Fruit fly (Drosophila melanogaster) whole organism, embryonic: Measurements from ENCODE around the gene SecCl.

ENCODE experiments used
- Awh ChIP-seq: fragments of 200-800 bp; sonication (Bioruptor generic); IDR thresholded peaks from 2 replicates; pipeline ENCODE4, ENCODE4 v1.3.6; 2022; ENCODE audit warnings: missing biosample characterization, missing genetic modification characterization
- B-H2 ChIP-seq: fragments of 200-800 bp; sonication (Bioruptor generic); optimal IDR thresholded peaks from 2 replicates; lab custom pipeline; 2018; ENCODE audit warnings: missing biosample characterization, mild to moderate bottlenecking, missing genetic modification characterization
- BtbVII ChIP-seq: fragments of 200-800 bp; sonication (Bioruptor generic); optimal IDR thresholded peaks from 3 replicates; lab custom pipeline; 2017; ENCODE audit warnings: missing biosample characterization, mild to moderate bottlenecking, missing genetic modification characterization
- CG10462 ChIP-seq: fragments of 200-800 bp; sonication (Bioruptor generic); optimal IDR thresholded peaks from 2 replicates; lab custom pipeline; 2016; ENCODE audit warnings: missing biosample characterization, missing genetic modification characterization
- CG10959 ChIP-seq: fragments of 200-800 bp; sonication (Bioruptor generic); IDR thresholded peaks from 2 replicates; pipeline ENCODE4 v1.3.6; 2022; ENCODE audit warnings: missing biosample characterization, missing genetic modification characterization
- CG12769 ChIP-seq: fragments of 200-800 bp; sonication (Bioruptor generic); optimal IDR thresholded peaks from 2 replicates; lab custom pipeline; 2019; ENCODE audit warnings: missing biosample characterization, mild to moderate bottlenecking, missing genetic modification characterization, moderate library complexity
- CG13287 ChIP-seq: fragments of 200-800 bp; sonication (Bioruptor generic); IDR thresholded peaks from 2 replicates; pipeline ENCODE4 v1.3.6; 2022; ENCODE audit warnings: missing biosample characterization, missing genetic modification characterization; ENCODE audit not compliant: partially characterized antibody
- CG14014 ChIP-seq: fragments of 200-800 bp; sonication (Bioruptor generic); IDR thresholded peaks from 2 replicates; pipeline ENCODE4 v1.3.6; 2022; ENCODE audit warnings: missing biosample characterization, missing genetic modification characterization
- CG16813 ChIP-seq: fragments of 200-800 bp; sonication (Bioruptor generic); IDR thresholded peaks from 3 replicates; pipeline ENCODE4 v1.3.6; 2022; ENCODE audit warnings: missing biosample characterization, missing genetic modification characterization; ENCODE audit not compliant: partially characterized antibody
- CG17328 ChIP-seq: fragments of 200-800 bp; sonication (Bioruptor generic); IDR thresholded peaks from 2 replicates; pipeline ENCODE4 v1.3.6; 2022; ENCODE audit warnings: missing biosample characterization, missing genetic modification characterization
- CG32532 ChIP-seq: fragments of 200-800 bp; sonication (Bioruptor generic); IDR thresholded peaks from 2 replicates; pipeline ENCODE4 v1.3.6; 2022; ENCODE audit warnings: missing biosample characterization, missing genetic modification characterization
- CG34224 ChIP-seq: fragments of 200-800 bp; sonication (Bioruptor generic); IDR thresholded peaks from 3 replicates; pipeline ENCODE4 v1.3.6; 2022; ENCODE audit warnings: missing biosample characterization, missing genetic modification characterization; ENCODE audit not compliant: partially characterized antibody
- CG34422 ChIP-seq: fragments of 200-800 bp; sonication (Bioruptor generic); IDR thresholded peaks from 3 replicates; pipeline ENCODE4 v1.3.6; 2022; ENCODE audit warnings: missing biosample characterization, missing genetic modification characterization
- CG42726 ChIP-seq: fragments of 200-800 bp; sonication (Bioruptor generic); IDR thresholded peaks from 2 replicates; pipeline ENCODE4 v1.3.6; 2022; ENCODE audit warnings: missing biosample characterization, missing genetic modification characterization; ENCODE audit not compliant: partially characterized antibody
- CG4360 ChIP-seq: fragments of 200-800 bp; sonication (Bioruptor generic); IDR thresholded peaks from 2 replicates; pipeline ENCODE4 v1.3.6; 2022; ENCODE audit warnings: missing biosample characterization, missing genetic modification characterization
- CG5180 ChIP-seq: fragments of 200-800 bp; sonication (Bioruptor generic); optimal IDR thresholded peaks from 3 replicates; lab custom pipeline; 2017; ENCODE audit warnings: missing biosample characterization, missing genetic modification characterization, mild to moderate bottlenecking, moderate library complexity, missing genetic modification reagents
- CG6791 ChIP-seq: fragments of 200-800 bp; sonication (Bioruptor generic); IDR thresholded peaks from 3 replicates; pipeline ENCODE4 v1.3.6; 2022; ENCODE audit warnings: missing biosample characterization, missing genetic modification characterization; ENCODE audit not compliant: partially characterized antibody
- CG8290 ChIP-seq, 3 experiments: fragments of 200-800 bp; sonication (Bioruptor generic); optimal IDR thresholded peaks; 2 replicates each; lab custom pipeline; 2016 to 2019; ENCODE audit warnings: missing biosample characterization in 3 of 3, missing genetic modification characterization in 3 of 3, mild to moderate bottlenecking in 2 of 3, moderate library complexity in 1 of 3
- CTCF ChIP-seq: fragments of 200-800 bp; sonication (Bioruptor generic); optimal IDR thresholded peaks from 2 replicates; lab custom pipeline; 2017; ENCODE audit warnings: missing biosample characterization, mild to moderate bottlenecking, missing genetic modification characterization, moderate library complexity
- Deaf1 ChIP-seq: fragments of 200-800 bp; optimal IDR thresholded peaks from 3 replicates; lab custom pipeline; 2019; ENCODE audit warnings: missing biosample characterization, mild to moderate bottlenecking, missing genetic modification characterization, moderate library complexity
- Dll ChIP-seq: fragments of 200-800 bp; sonication (Bioruptor generic); IDR thresholded peaks from 4 replicates; pipeline ENCODE4 v1.3.6; 2022; ENCODE audit warnings: missing biosample characterization, missing genetic modification characterization; ENCODE audit not compliant: partially characterized antibody
- Drgx ChIP-seq: fragments of 200-800 bp; sonication (Bioruptor generic); IDR thresholded peaks from 2 replicates; pipeline ENCODE4 v1.3.6; 2022; ENCODE audit warnings: missing biosample characterization, missing genetic modification characterization
- H2.0 ChIP-seq: fragments of 200-800 bp; sonication (Bioruptor generic); IDR thresholded peaks from 2 replicates; pipeline ENCODE4 v1.3.6; 2022; ENCODE audit warnings: missing biosample characterization, missing genetic modification characterization
- Hr78 ChIP-seq, 2 experiments: fragments of 200-800 bp in 1 of 2; fragments of >200 bp in 1 of 2; sonication (Bioruptor generic) in 1 of 2; optimal IDR thresholded peaks; 2 replicates each; lab custom pipeline; 2017 to 2019; ENCODE audit warnings: missing biosample characterization in 2 of 2, missing genetic modification characterization in 2 of 2, mild to moderate bottlenecking in 1 of 2, moderate library complexity in 1 of 2
- Jarid2 ChIP-seq: fragments of 200-800 bp; sonication (Bioruptor generic); optimal IDR thresholded peaks from 3 replicates; lab custom pipeline; 2017; ENCODE audit warnings: mild to moderate bottlenecking, missing biosample characterization, missing genetic modification reagents, missing genetic modification characterization
- Trl ChIP-seq, 3 experiments: fragments of >200 bp in 2 of 3; fragments of 200-800 bp in 1 of 3; sonication (Bioruptor generic) in 1 of 3; optimal IDR thresholded peaks; 2 replicates in 1 of 3; 3 replicates in 2 of 3; lab custom pipeline; 2016 to 2017; ENCODE audit warnings: missing biosample characterization in 1 of 3, missing genetic modification characterization in 1 of 3
- bbx ChIP-seq: fragments of 200-800 bp; sonication (Bioruptor generic); IDR thresholded peaks from 2 replicates; pipeline ENCODE4 v1.3.6; 2022; ENCODE audit warnings: missing biosample characterization, missing genetic modification characterization; ENCODE audit not compliant: partially characterized antibody
- bsh ChIP-seq, 2 experiments: fragments of 200-800 bp; sonication (Bioruptor generic); optimal IDR thresholded peaks; 2 replicates each; lab custom pipeline; 2017 to 2018; ENCODE audit warnings: mild to moderate bottlenecking in 2 of 2, missing biosample characterization in 2 of 2, missing genetic modification characterization in 2 of 2, moderate library complexity in 1 of 2
- btn ChIP-seq: fragments of 200-800 bp; sonication (Bioruptor generic); optimal IDR thresholded peaks from 2 replicates; lab custom pipeline; 2016; ENCODE audit warnings: missing biosample characterization, missing genetic modification characterization
- cas ChIP-seq: fragments of 200-800 bp; sonication (Bioruptor generic); IDR thresholded peaks from 2 replicates; pipeline ENCODE4 v1.3.6; 2022; ENCODE audit warnings: missing biosample characterization, missing genetic modification characterization
- chinmo ChIP-seq: fragments of 200-800 bp; sonication (Bioruptor generic); IDR thresholded peaks from 4 replicates; pipeline ENCODE4 v1.3.6; 2022; ENCODE audit warnings: missing biosample characterization, missing genetic modification characterization; ENCODE audit not compliant: partially characterized antibody
- fu2 ChIP-seq: fragments of 200-800 bp; sonication (Bioruptor generic); optimal IDR thresholded peaks from 2 replicates; lab custom pipeline; 2016; ENCODE audit warnings: missing biosample characterization, missing genetic modification characterization
- gcm2 ChIP-seq: fragments of 200-800 bp; sonication (Bioruptor generic); optimal IDR thresholded peaks from 2 replicates; lab custom pipeline; 2016; ENCODE audit warnings: missing biosample characterization, missing genetic modification characterization
- grau ChIP-seq: fragments of 200-800 bp; optimal IDR thresholded peaks from 3 replicates; lab custom pipeline; 2019; ENCODE audit warnings: missing biosample characterization, mild to moderate bottlenecking, missing genetic modification characterization, moderate library complexity
- gro ChIP-seq: fragments of 200-800 bp; sonication (Bioruptor generic); optimal IDR thresholded peaks from 2 replicates; lab custom pipeline; 2016; ENCODE audit warnings: missing biosample characterization, missing genetic modification characterization
- ind ChIP-seq: fragments of 200-800 bp; sonication (Bioruptor generic); optimal IDR thresholded peaks from 3 replicates; lab custom pipeline; 2016; ENCODE audit warnings: missing biosample characterization, missing genetic modification characterization
- nom ChIP-seq: fragments of 200-800 bp; sonication (Bioruptor generic); optimal IDR thresholded peaks from 2 replicates; lab custom pipeline; 2017; ENCODE audit warnings: missing biosample characterization, missing genetic modification characterization, mild to moderate bottlenecking, moderate library complexity, missing genetic modification reagents
- ranshi ChIP-seq: fragments of 200-800 bp; sonication (Bioruptor generic); IDR thresholded peaks from 2 replicates; pipeline ENCODE4 v1.3.6; 2022; ENCODE audit warnings: missing biosample characterization, missing genetic modification characterization
- sim ChIP-seq: fragments of 200-800 bp; sonication (Bioruptor generic); IDR thresholded peaks from 2 replicates; pipeline ENCODE4 v1.3.6; 2022; ENCODE audit warnings: missing biosample characterization, missing genetic modification characterization
- sna ChIP-seq: fragments of 200-800 bp; sonication (Bioruptor generic); IDR thresholded peaks from 2 replicates; pipeline ENCODE4 v1.3.6; 2022; ENCODE audit warnings: missing biosample characterization, missing genetic modification characterization; ENCODE audit not compliant: partially characterized antibody
- stc ChIP-seq: fragments of 200-800 bp; sonication (Bioruptor generic); IDR thresholded peaks from 2 replicates; pipeline ENCODE4 v1.3.6; 2022; ENCODE audit warnings: missing biosample characterization, missing genetic modification characterization
- tna ChIP-seq: fragments of 200-800 bp; sonication (Bioruptor generic); IDR thresholded peaks from 2 replicates; pipeline ENCODE4 v1.3.6; 2022; ENCODE audit warnings: missing biosample characterization, missing genetic modification characterization; ENCODE audit not compliant: partially characterized antibody
- yki ChIP-seq: fragments of >200 bp; optimal IDR thresholded peaks from 3 replicates; lab custom pipeline; 2018
- z ChIP-seq: fragments of 200-800 bp; sonication (Bioruptor generic); IDR thresholded peaks from 3 replicates; pipeline ENCODE4 v1.3.6; 2022; ENCODE audit warnings: missing biosample characterization, missing genetic modification characterization
- zen2 ChIP-seq: fragments of 200-800 bp; sonication (Bioruptor generic); IDR thresholded peaks from 3 replicates; pipeline ENCODE4 v1.3.6; 2022; ENCODE audit warnings: missing biosample characterization, missing genetic modification characterization; ENCODE audit not compliant: partially characterized antibody

Gene SecCl

dm6 chr3L:17420610-17421194, 49.2 kb upstream of the SecCl start (continued):
- peak; percentile 64 for TF ChIP-seq grau
- no peak for TF ChIP-seq H2.0 (GFP tag; lab: Robert Waterston, UW)
- TF ChIP-seq cas, result no peak

DNA sequence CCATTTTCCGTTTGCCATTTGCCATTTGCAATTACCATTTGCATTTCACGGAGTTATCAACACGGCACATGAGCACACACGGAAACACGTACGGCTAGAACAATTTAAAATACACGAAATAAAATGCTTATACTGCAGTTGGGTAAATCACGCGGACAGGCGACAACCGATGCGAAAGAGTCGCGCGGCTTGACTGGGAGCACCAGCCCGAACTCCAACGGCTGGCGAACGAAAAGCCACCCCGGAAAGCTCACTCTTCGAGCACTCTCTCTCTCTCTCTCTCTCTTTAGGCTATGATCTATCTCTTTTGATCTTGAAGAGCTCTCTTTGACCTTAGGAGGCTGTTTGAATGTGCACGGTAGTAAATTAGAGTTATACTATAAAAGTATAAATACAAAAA, 48.6 kb upstream of the SecCl start, which contains the start of gene blot:
Gene blot, minus strand, starts transcription at position 196 of the 400 bp plus-strand sequence.
- TF ChIP-seq zen2 (GFP tag; lab: Robert Waterston, UW) (peak; percentile 34; the same call in 2 of the 3 replicates), CG32532 (GFP tag; lab: Robert Waterston, UW) (peak; percentile 39; the same call in 1 of the 2 replicates), ranshi (GFP tag; lab: Robert Waterston, UW) (peak; percentile 22; the same call in 1 of the 2 replicates), Hr78 (GFP tag; optimal IDR thresholded peaks at IDR 0.05; lab: Kevin White, UChicago) (peak in 1 of 2 experiments; percentile 12), sim (GFP tag; lab: Robert Waterston, UW) (0 out of 2 replicates have a peak, but pooled peaks have one; percentile 20), CTCF (GFP tag; lab: Kevin White, UChicago) (no peak), CG42726 (GFP tag; lab: Robert Waterston, UW) (peak; percentile 38; the same call in 1 of the 2 replicates), Deaf1 (tag; lab: Kevin White, UChicago) (peak; percentile 86), btn (GFP tag; lab: Kevin White, UChicago) (no peak), Trl (optimal IDR thresholded peaks at IDR 0.05; lab: Kevin White, UChicago) (peak; percentile 86 to 88), Trl (GFP tag; optimal IDR thresholded peaks at IDR 0.05; lab: Kevin White, UChicago) (no peak), gro (GFP tag; lab: Kevin White, UChicago) (peak; percentile 1), CG4360 (GFP tag; lab: Robert Waterston, UW) (0 out of 2 replicates have a peak, but pooled peaks have one; percentile 26), tna (peak; percentile 19; the same call in 1 of the 2 replicates), Dll (GFP tag; lab: Robert Waterston, UW) (peak; percentile 25; the same call in 1 of the 4 replicates), z (GFP tag; lab: Robert Waterston, UW) (0 out of 3 replicates have a peak, but pooled peaks have one; percentile 34), CG16813 (GFP tag; lab: Robert Waterston, UW) (no peak), Awh (GFP tag; lab: Robert Waterston, UW) (0 out of 2 replicates have a peak, but pooled peaks have one; percentile 17), CG14014 (GFP tag; lab: Robert Waterston, UW) (peak; percentile 39; the same call in 1 of the 2 replicates), Jarid2 (GFP tag; lab: Kevin White, UChicago) (peak; percentile 95), CG5180 (GFP tag; lab: Kevin White, UChicago) (peak; percentile 11), stc (0 out of 2 replicates have a peak, but pooled peaks have one; percentile 16), yki (lab: Kevin White, UChicago) (peak; percentile 47), fu2 (GFP tag; lab: Kevin White, UChicago) (no peak), ind (no peak), CG17328 (GFP tag; lab: Robert Waterston, UW) (0 out of 2 replicates have a peak, but pooled peaks have one; percentile 44), gcm2 (GFP tag; lab: Kevin White, UChicago) (no peak), BtbVII (GFP tag; lab: Kevin White, UChicago) (peak; percentile 35), CG34224 (GFP tag; lab: Robert Waterston, UW) (peak; percentile 23; the same call in 1 of the 3 replicates), bsh (GFP tag; optimal IDR thresholded peaks at IDR 0.05; lab: Kevin White, UChicago) (peak in 1 of 2 experiments; percentile 35), CG10462 (GFP tag; lab: Kevin White, UChicago) (no peak), Drgx (GFP tag; lab: Robert Waterston, UW) (peak; percentile 16; the same call in 1 of the 2 replicates), CG10959 (GFP tag; lab: Robert Waterston, UW) (no peak), nom (peak; percentile 52), bbx (GFP tag; lab: Robert Waterston, UW) (peak; percentile 36; the same call in 1 of the 2 replicates), CG12769 (peak; percentile 45), CG6791 (GFP tag; lab: Robert Waterston, UW) (0 out of 3 replicates have a peak, but pooled peaks have one; percentile 52), sna (GFP tag; lab: Robert Waterston, UW) (peak; percentile 63; the same call in 1 of the 2 replicates), CG34422 (0 out of 3 replicates have a peak, but pooled peaks have one; percentile 26), B-H2 (GFP tag; lab: Kevin White, UChicago) (peak; percentile 12), chinmo (peak; percentile 76; the same call in 1 of the 4 replicates), CG13287 (GFP tag; lab: Robert Waterston, UW) (peak; percentile 36; the same call in 1 of the 2 replicates), CG8290 (GFP tag; optimal IDR thresholded peaks at IDR 0.05; lab: Kevin White, UChicago) (no peak), CG8290 (tag; optimal IDR thresholded peaks at IDR 0.05; lab: Kevin White, UChicago) (peak in 1 of 2 experiments; percentile 40)
